Fruit fly (Drosophila melanogaster) whole organism, adult: ENCODE measurements around the gene Cyp9f2.
A peak's percentile ranks its signal among the peaks of the same experiment; 100 is the strongest.

Experiments
- CG11617 ChIP-seq: fragments of 200-800 bp; sonication (Bioruptor generic); optimal IDR thresholded peaks from 2 replicates; lab custom pipeline; 2017; ENCODE audit warnings: mild to moderate bottlenecking, missing biosample characterization, missing genetic modification reagents, missing genetic modification characterization
- CG12768 ChIP-seq: fragments of 200-800 bp; sonication (Bioruptor generic); optimal IDR thresholded peaks from 2 replicates; lab custom pipeline; 2017; ENCODE audit warnings: missing biosample characterization, missing genetic modification characterization, mild to moderate bottlenecking, moderate library complexity, missing genetic modification reagents
- CG14711 ChIP-seq: fragments of 200-800 bp; sonication (Bioruptor generic); optimal IDR thresholded peaks from 2 replicates; lab custom pipeline; 2018; ENCODE audit warnings: missing biosample characterization, mild to moderate bottlenecking, missing genetic modification characterization, moderate library complexity
- CG1620 ChIP-seq: fragments of 200-800 bp; sonication (Bioruptor generic); optimal IDR thresholded peaks from 2 replicates; lab custom pipeline; 2016; ENCODE audit warnings: missing biosample characterization, missing genetic modification characterization
- CG33017 ChIP-seq: fragments of 200-800 bp; sonication (Bioruptor generic); optimal IDR thresholded peaks from 2 replicates; lab custom pipeline; 2018; ENCODE audit warnings: missing biosample characterization, mild to moderate bottlenecking, missing genetic modification characterization, moderate library complexity
- CG5204 ChIP-seq: fragments of 200-800 bp; sonication (Bioruptor generic); optimal IDR thresholded peaks from 2 replicates; lab custom pipeline; 2016; ENCODE audit warnings: missing biosample characterization, missing genetic modification characterization
- CG7045 ChIP-seq: fragments of 200-800 bp; sonication (Bioruptor generic); optimal IDR thresholded peaks from 2 replicates; lab custom pipeline; 2017; ENCODE audit warnings: missing biosample characterization, mild to moderate bottlenecking, missing genetic modification characterization
- CG7101 ChIP-seq: fragments of 200-800 bp; sonication (Bioruptor generic); optimal IDR thresholded peaks from 2 replicates; lab custom pipeline; 2018; ENCODE audit warnings: missing biosample characterization, mild to moderate bottlenecking, missing genetic modification characterization, moderate library complexity
- Clk ChIP-seq: fragments of 200-800 bp; sonication (Bioruptor generic); optimal IDR thresholded peaks from 2 replicates; lab custom pipeline; 2017; ENCODE audit warnings: missing biosample characterization, missing genetic modification characterization
- Crg-1 ChIP-seq: fragments of 200-800 bp; sonication (Bioruptor generic); optimal IDR thresholded peaks from 2 replicates; lab custom pipeline; 2016; ENCODE audit warnings: missing biosample characterization, missing genetic modification characterization
- Hr96 ChIP-seq: fragments of 200-800 bp; sonication (Bioruptor generic); optimal IDR thresholded peaks from 2 replicates; lab custom pipeline; 2016; ENCODE audit warnings: missing biosample characterization, missing genetic modification characterization
- Mnt ChIP-seq: fragments of 200-800 bp; sonication (Bioruptor generic); optimal IDR thresholded peaks from 2 replicates; lab custom pipeline; 2016; ENCODE audit warnings: missing biosample characterization, mild to moderate bottlenecking, missing genetic modification characterization
- bab1 ChIP-seq: fragments of 200-800 bp; sonication (Bioruptor generic); optimal IDR thresholded peaks from 3 replicates; lab custom pipeline; 2019; ENCODE audit warnings: missing biosample characterization, mild to moderate bottlenecking, missing genetic modification characterization, moderate library complexity
- cic ChIP-seq: fragments of 200-800 bp; sonication (Bioruptor generic); optimal IDR thresholded peaks from 2 replicates; lab custom pipeline; 2017; ENCODE audit warnings: missing biosample characterization, mild to moderate bottlenecking, missing genetic modification characterization, moderate library complexity
- cnc ChIP-seq, 2 experiments: fragments of >200 bp; optimal IDR thresholded peaks; 2 replicates each; lab custom pipeline; 2017
- kay ChIP-seq: fragments of 200-800 bp; sonication (Bioruptor generic); peaks from one replicate; lab custom pipeline; 2016; ENCODE audit warnings: missing biosample characterization, missing genetic modification characterization, borderline replicate concordance
- ovo ChIP-seq: fragments of 200-800 bp; sonication (Bioruptor generic); optimal IDR thresholded peaks from 2 replicates; lab custom pipeline; 2016; ENCODE audit warnings: missing biosample characterization, missing genetic modification characterization
- pad ChIP-seq: fragments of 200-800 bp; sonication (Bioruptor generic); optimal IDR thresholded peaks from 3 replicates; lab custom pipeline; 2017; ENCODE audit warnings: missing biosample characterization, missing genetic modification characterization, mild to moderate bottlenecking, moderate library complexity, missing genetic modification reagents
- tj ChIP-seq: fragments of 200-800 bp; sonication (Bioruptor generic); optimal IDR thresholded peaks from 3 replicates; lab custom pipeline; 2017; ENCODE audit warnings: missing biosample characterization, mild to moderate bottlenecking, missing genetic modification characterization, moderate library complexity
- toe ChIP-seq: fragments of 200-800 bp; sonication (Bioruptor generic); optimal IDR thresholded peaks from 2 replicates; lab custom pipeline; 2016; ENCODE audit warnings: missing biosample characterization, missing genetic modification characterization

The Cyp9f2 gene

dm6 chr3R:12422379-12422975 lies 16.6 kb upstream of the Cyp9f2 start, which contains the start of the genes Scgbeta and CG17202:
Gene Scgbeta, minus strand, starts transcription at chr3R:12422429.
Gene CG17202, plus strand, starts transcription at chr3R:12422768.
- TF ChIP-seq CG33017 (tag; lab: Kevin White, UChicago) (no peak), CG14711 (no peak), CG1620 (GFP tag; lab: Kevin White, UChicago) (no peak), toe (GFP tag; lab: Kevin White, UChicago) (no peak), CG11617 (GFP tag; lab: Kevin White, UChicago) (peak; percentile 13), cnc (optimal IDR thresholded peaks at IDR 0.05; lab: Kevin White, UChicago) (no peak), pad (no peak), CG7101 (peak; percentile 18), kay (GFP tag; lab: Kevin White, UChicago) (no peak), ovo (no peak), tj (GFP tag; lab: Kevin White, UChicago) (no peak), CG5204 (GFP tag; lab: Kevin White, UChicago) (no peak), CG12768 (GFP tag; lab: Kevin White, UChicago) (peak; percentile 35), CG7045 (GFP tag; lab: Kevin White, UChicago) (no peak), cic (GFP tag; lab: Kevin White, UChicago) (peak; percentile 22), bab1 (GFP tag; lab: Kevin White, UChicago) (peak; percentile 10), Clk (no peak), Mnt (GFP tag; lab: Kevin White, UChicago) (no peak), Hr96 (no peak)

dm6 chr3R:12413274-12413958 lies 7.6 kb upstream of the Cyp9f2 start, which contains the start of the genes Dip-C and pps:
Gene Dip-C, minus strand, starts transcription at chr3R:12413759.
Gene pps, plus strand, starts transcription at chr3R:12413828.
- TF ChIP-seq CG33017 (tag; lab: Kevin White, UChicago): peak; percentile 27
- no peak for TF ChIP-seq Hr96
- peak; percentile 10 for TF ChIP-seq Mnt (GFP tag; lab: Kevin White, UChicago)
- TF ChIP-seq CG1620 (GFP tag; lab: Kevin White, UChicago): no peak
- no peak for TF ChIP-seq ovo
- no peak for TF ChIP-seq CG14711
- TF ChIP-seq CG5204 (GFP tag; lab: Kevin White, UChicago): no peak
- TF ChIP-seq CG11617 (GFP tag; lab: Kevin White, UChicago): peak; percentile 11
- no peak for TF ChIP-seq tj (GFP tag; lab: Kevin White, UChicago)
- no peak for TF ChIP-seq Clk
- TF ChIP-seq bab1 (GFP tag; lab: Kevin White, UChicago): peak; percentile 14

- no peak for TF ChIP-seq Hr96
- TF ChIP-seq Crg-1: no peak
- TF ChIP-seq CG1620 (GFP tag; lab: Kevin White, UChicago): no peak
- no peak for TF ChIP-seq cic (GFP tag; lab: Kevin White, UChicago)
- TF ChIP-seq Mnt (GFP tag; lab: Kevin White, UChicago): no peak
- no peak for TF ChIP-seq pad
- no peak for TF ChIP-seq CG12768 (GFP tag; lab: Kevin White, UChicago)
- TF ChIP-seq CG14711: no peak
- no peak for TF ChIP-seq toe (GFP tag; lab: Kevin White, UChicago)
- no peak for TF ChIP-seq kay (GFP tag; lab: Kevin White, UChicago)
Observed at dm6 chr3R:12411449-12411848, 5.6 kb upstream of the Cyp9f2 start.

- TF ChIP-seq cnc (optimal IDR thresholded peaks at IDR 0.05; lab: Kevin White, UChicago) (no peak), CG12768 (GFP tag; lab: Kevin White, UChicago) (no peak), tj (GFP tag; lab: Kevin White, UChicago) (no peak), bab1 (GFP tag; lab: Kevin White, UChicago) (peak; percentile 60), pad (no peak), toe (GFP tag; lab: Kevin White, UChicago) (no peak), CG7101 (peak; percentile 35), Mnt (GFP tag; lab: Kevin White, UChicago) (peak; percentile 50), CG7045 (GFP tag; lab: Kevin White, UChicago) (no peak), CG1620 (GFP tag; lab: Kevin White, UChicago) (peak; percentile 20), CG11617 (GFP tag; lab: Kevin White, UChicago) (peak; percentile 8), CG33017 (tag; lab: Kevin White, UChicago) (no peak), kay (GFP tag; lab: Kevin White, UChicago) (no peak), Hr96 (no peak), CG14711 (peak; percentile 2), CG5204 (GFP tag; lab: Kevin White, UChicago) (no peak), Clk (no peak), cic (GFP tag; lab: Kevin White, UChicago) (peak; percentile 2), Crg-1 (no peak), ovo (no peak)
Observed at dm6 chr3R:12408160-12408559, 2.3 kb upstream of the Cyp9f2 start, which contains the start of gene CG5196. Gene CG5196, plus strand, starts transcription at chr3R:12408316.

- no peak for TF ChIP-seq kay (GFP tag; lab: Kevin White, UChicago)
- TF ChIP-seq cic (GFP tag; lab: Kevin White, UChicago): peak; percentile 47
- peak in 1 of 2 experiments; percentile 79 for TF ChIP-seq cnc (optimal IDR thresholded peaks at IDR 0.05; lab: Kevin White, UChicago)
- peak; percentile 60 for TF ChIP-seq bab1 (GFP tag; lab: Kevin White, UChicago)
- TF ChIP-seq pad: no peak
- TF ChIP-seq toe (GFP tag; lab: Kevin White, UChicago): peak; percentile 70
- TF ChIP-seq CG1620 (GFP tag; lab: Kevin White, UChicago): no peak
- no peak for TF ChIP-seq Clk
- TF ChIP-seq tj (GFP tag; lab: Kevin White, UChicago): peak; percentile 28
- TF ChIP-seq CG5204 (GFP tag; lab: Kevin White, UChicago): no peak
- peak; percentile 65 for TF ChIP-seq CG14711
- TF ChIP-seq CG11617 (GFP tag; lab: Kevin White, UChicago): peak; percentile 70
- TF ChIP-seq Crg-1: no peak
- peak; percentile 57 for TF ChIP-seq Hr96
- peak; percentile 24 for TF ChIP-seq CG7045 (GFP tag; lab: Kevin White, UChicago)
- TF ChIP-seq ovo: peak; percentile 25
- peak; percentile 69 for TF ChIP-seq CG33017 (tag; lab: Kevin White, UChicago)
- peak; percentile 96 for TF ChIP-seq CG12768 (GFP tag; lab: Kevin White, UChicago)
- peak; percentile 59 for TF ChIP-seq CG7101
- TF ChIP-seq Mnt (GFP tag; lab: Kevin White, UChicago): peak; percentile 33
Observed at dm6 chr3R:12406235-12407196, 688 bp upstream of the Cyp9f2 start, which contains the start of gene CG5167. Gene CG5167, plus strand, starts transcription at chr3R:12406532.
